Worm (Caenorhabditis elegans) whole organism, L4 larva: Measurements from ENCODE around the gene prp-39.

Source experiments
- aha-1 ChIP-seq: fragments of 150-350 bp; peaks from one replicate; lab custom pipeline; 2014; ENCODE audit warnings: missing biosample characterization, missing genetic modification characterization
- ceh-62 ChIP-seq: sonication (generic microtip); optimal IDR thresholded peaks from 2 replicates; lab custom pipeline; 2017; ENCODE audit warnings: missing biosample characterization, missing genetic modification characterization
- ceh-82 ChIP-seq: sonication (generic microtip); optimal IDR thresholded peaks from 2 replicates; lab custom pipeline; 2017; ENCODE audit warnings: missing biosample characterization, missing genetic modification characterization
- dpl-1 ChIP-seq: fragments of 150-350 bp; optimal IDR thresholded peaks from 2 replicates; lab custom pipeline; 2014; ENCODE audit warnings: missing biosample characterization, missing genetic modification reagents, missing genetic modification characterization
- fkh-10 ChIP-seq: fragments of 150-350 bp; optimal IDR thresholded peaks from 2 replicates; lab custom pipeline; 2014; ENCODE audit warnings: missing biosample characterization, missing genetic modification reagents, missing genetic modification characterization
- gei-8 ChIP-seq: fragments of 200-800 bp; sonication (Bioruptor generic); optimal IDR thresholded peaks from 2 replicates; lab custom pipeline; 2018; ENCODE audit warnings: mild to moderate bottlenecking, missing genetic modification characterization, missing compliant biosample characterization
- skn-1 ChIP-seq: fragments of 150-350 bp; optimal IDR thresholded peaks from 2 replicates; lab custom pipeline; 2014; ENCODE audit warnings: missing biosample characterization, missing genetic modification characterization

ce11 chrV:5666036-5666729, 16.2 kb downstream of the prp-39 start, which contains the start of gene C14C11.7:
- TF ChIP-seq skn-1 (tag; lab: Kevin White, UChicago): no peak
- TF ChIP-seq dpl-1 (GFP tag; lab: Kevin White, UChicago): no peak
- TF ChIP-seq gei-8 (GFP tag; lab: Kevin White, UChicago): no peak
- no peak for TF ChIP-seq aha-1 (tag; lab: Kevin White, UChicago)
- no peak for TF ChIP-seq ceh-62 (tag; lab: Kevin White, UChicago)
- TF ChIP-seq ceh-82 (tag; lab: Kevin White, UChicago): no peak
- no peak for TF ChIP-seq fkh-10
